Fruit fly (Drosophila melanogaster): ENCODE data around the gene CG7408.

- TF ChIP-seq CTCF (optimal IDR thresholded peaks at IDR 0.05) (no peak), CG8478 (optimal IDR thresholded peaks at IDR 0.05) (no peak)
These were observed 7.6 kb downstream of the CG7408 start, which contains the start of gene CG16775 for dm6 chr3L:17886545-17886944.

All from S2 (cell line).